Fruit fly (Drosophila melanogaster) whole organism, pupa: ENCODE data around the gene Sgf11.

Experiments used
- CG12605 ChIP-seq: fragments of 200-800 bp; sonication (Bioruptor generic); IDR thresholded peaks from 2 replicates; pipeline ENCODE4 v1.3.6; 2022; ENCODE audit warnings: missing biosample characterization, missing genetic modification characterization
- CG32121 ChIP-seq: fragments of 200-800 bp; sonication (Bioruptor generic); IDR thresholded peaks from 2 replicates; pipeline ENCODE4 v1.3.6; 2022; ENCODE audit warnings: missing biosample characterization, missing genetic modification characterization
- CG4496 ChIP-seq: fragments of 200-800 bp; sonication (Bioruptor generic); IDR thresholded peaks from 3 replicates; pipeline ENCODE4 v1.3.6; 2022; ENCODE audit warnings: missing biosample characterization, missing genetic modification characterization
- CG9948 ChIP-seq: fragments of 200-800 bp; sonication (Bioruptor generic); optimal IDR thresholded peaks from 2 replicates; lab custom pipeline; 2018; ENCODE audit warnings: missing biosample characterization, mild to moderate bottlenecking, missing genetic modification characterization, moderate library complexity
- Pif1B ChIP-seq: fragments of 200-800 bp; sonication (Bioruptor generic); optimal IDR thresholded peaks from 3 replicates; lab custom pipeline; 2016; ENCODE audit warnings: missing biosample characterization, missing genetic modification characterization

dm6 chr3L:18638487-18638886 lies 43.1 kb downstream of the Sgf11 start:
- no peak for TF ChIP-seq Pif1B (GFP tag; lab: Kevin White, UChicago)
- no peak for TF ChIP-seq CG12605 (GFP tag; lab: Robert Waterston, UW)
- no peak for TF ChIP-seq CG32121
- no peak for TF ChIP-seq CG9948 (tag; lab: Kevin White, UChicago)
- no peak for TF ChIP-seq CG4496 (GFP tag; lab: Robert Waterston, UW)
